Fruit fly (Drosophila melanogaster) whole organism, embryonic: Measurements from ENCODE around the gene dia.

Experiments used
- Antp ChIP-seq: fragments of 200-800 bp; sonication (Bioruptor generic); optimal IDR thresholded peaks from 3 replicates; lab custom pipeline; 2016; ENCODE audit warnings: missing biosample characterization, missing genetic modification characterization
- B-H2 ChIP-seq: fragments of 200-800 bp; sonication (Bioruptor generic); optimal IDR thresholded peaks from 2 replicates; lab custom pipeline; 2018; ENCODE audit warnings: missing biosample characterization, mild to moderate bottlenecking, missing genetic modification characterization
- Bdp1 ChIP-seq: fragments of 200-800 bp; sonication (Bioruptor generic); optimal IDR thresholded peaks from 3 replicates; lab custom pipeline; 2016; ENCODE audit warnings: missing biosample characterization, missing genetic modification characterization
- CG10979 ChIP-seq: fragments of 200-800 bp; sonication (Bioruptor generic); optimal IDR thresholded peaks from 2 replicates; lab custom pipeline; 2018; ENCODE audit warnings: missing biosample characterization, mild to moderate bottlenecking, missing genetic modification characterization, moderate library complexity
- CG12071 ChIP-seq: fragments of 200-800 bp; sonication (Bioruptor generic); optimal IDR thresholded peaks from 3 replicates; lab custom pipeline; 2018; ENCODE audit warnings: missing biosample characterization, mild to moderate bottlenecking, missing genetic modification characterization
- CG15073 ChIP-seq: fragments of 200-800 bp; sonication (Bioruptor generic); optimal IDR thresholded peaks from 2 replicates; lab custom pipeline; 2016; ENCODE audit warnings: missing biosample characterization, missing genetic modification characterization
- CG15479 ChIP-seq: fragments of 200-800 bp; sonication (Bioruptor generic); optimal IDR thresholded peaks from 3 replicates; lab custom pipeline; 2019; ENCODE audit warnings: missing biosample characterization, mild to moderate bottlenecking, missing genetic modification characterization, moderate library complexity
- CG15514 ChIP-seq: fragments of 200-800 bp; sonication (Bioruptor generic); optimal IDR thresholded peaks from 3 replicates; lab custom pipeline; 2017; ENCODE audit warnings: missing biosample characterization, missing genetic modification characterization, mild to moderate bottlenecking, moderate library complexity, missing genetic modification reagents
- CG1647 ChIP-seq: fragments of 200-800 bp; sonication (Bioruptor generic); optimal IDR thresholded peaks from 3 replicates; lab custom pipeline; 2016; ENCODE audit warnings: missing biosample characterization, missing genetic modification characterization
- CG17328 ChIP-seq: fragments of 200-800 bp; sonication (Bioruptor generic); IDR thresholded peaks from 2 replicates; pipeline ENCODE4 v1.3.6; 2022; ENCODE audit warnings: missing biosample characterization, missing genetic modification characterization
- CG17802 ChIP-seq: fragments of 200-800 bp; sonication (Bioruptor generic); optimal IDR thresholded peaks from 2 replicates; lab custom pipeline; 2018; ENCODE audit warnings: missing biosample characterization, mild to moderate bottlenecking, missing genetic modification characterization, moderate library complexity
- CG18764 ChIP-seq: fragments of 200-800 bp; sonication (Bioruptor generic); optimal IDR thresholded peaks from 3 replicates; lab custom pipeline; 2016; ENCODE audit warnings: missing biosample characterization, missing genetic modification characterization
- CG2875 ChIP-seq: fragments of 200-800 bp; sonication (Bioruptor generic); optimal IDR thresholded peaks from 2 replicates; lab custom pipeline; 2017; ENCODE audit warnings: missing biosample characterization, mild to moderate bottlenecking, missing genetic modification characterization, missing genetic modification reagents
- CG31441 ChIP-seq: fragments of 200-800 bp; sonication (Bioruptor generic); IDR thresholded peaks from 2 replicates; pipeline ENCODE4 v1.3.6; 2022; ENCODE audit warnings: missing biosample characterization, missing genetic modification characterization
- CG3407 ChIP-seq: fragments of 200-800 bp; sonication (Bioruptor generic); optimal IDR thresholded peaks from 2 replicates; lab custom pipeline; 2018; ENCODE audit warnings: missing biosample characterization, mild to moderate bottlenecking, missing genetic modification characterization
- CG4404 ChIP-seq: fragments of 200-800 bp; sonication (Bioruptor generic); IDR thresholded peaks from 2 replicates; pipeline ENCODE4 v1.3.6; 2022; ENCODE audit warnings: missing biosample characterization, missing genetic modification characterization
- CG7745 ChIP-seq: fragments of 200-800 bp; sonication (Bioruptor generic); optimal IDR thresholded peaks from 2 replicates; lab custom pipeline; 2018; ENCODE audit warnings: missing biosample characterization, mild to moderate bottlenecking, missing genetic modification characterization, moderate library complexity
- CG7786 ChIP-seq: fragments of 200-800 bp; sonication (Bioruptor generic); optimal IDR thresholded peaks from 2 replicates; lab custom pipeline; 2016; ENCODE audit warnings: missing biosample characterization, missing genetic modification characterization
- CG7963 ChIP-seq: fragments of 200-800 bp; sonication (Bioruptor generic); IDR thresholded peaks from 3 replicates; pipeline ENCODE4 v1.3.6; 2022; ENCODE audit warnings: missing biosample characterization, missing genetic modification characterization; ENCODE audit not compliant: partially characterized antibody
- CG8765 ChIP-seq: fragments of 200-800 bp; sonication (Bioruptor generic); IDR thresholded peaks from 2 replicates; pipeline ENCODE4 v1.3.6; 2022; ENCODE audit warnings: missing biosample characterization, missing genetic modification characterization
- CHES-1-like ChIP-seq: fragments of 200-800 bp; sonication (Bioruptor generic); optimal IDR thresholded peaks from 2 replicates; lab custom pipeline; 2016; ENCODE audit warnings: missing biosample characterization, missing genetic modification characterization
- Dbx ChIP-seq: fragments of 200-800 bp; sonication (Bioruptor generic); IDR thresholded peaks from 3 replicates; pipeline ENCODE4 v1.3.6; 2022; ENCODE audit warnings: missing biosample characterization, missing genetic modification characterization
- Doc2 ChIP-seq: fragments of 200-800 bp; sonication (Bioruptor generic); IDR thresholded peaks from 2 replicates; pipeline ENCODE4 v1.3.6; 2022; ENCODE audit warnings: missing biosample characterization, missing genetic modification characterization
- Dref ChIP-seq: fragments of 200-800 bp; sonication (Bioruptor generic); IDR thresholded peaks from 2 replicates; pipeline ENCODE4 v1.3.6; 2022; ENCODE audit warnings: missing biosample characterization, missing genetic modification characterization
- E2f1 ChIP-seq: fragments of 200-800 bp; sonication (Bioruptor generic); IDR thresholded peaks from 2 replicates; pipeline ENCODE4 v1.3.6; 2022; ENCODE audit warnings: missing biosample characterization, missing genetic modification characterization
- Lim3 ChIP-seq: fragments of 200-800 bp; sonication (Bioruptor generic); IDR thresholded peaks from 2 replicates; pipeline ENCODE4 v1.3.6; 2022; ENCODE audit warnings: missing biosample characterization, missing genetic modification characterization
- Max ChIP-seq: fragments of 200-800 bp; sonication (Bioruptor generic); optimal IDR thresholded peaks from 2 replicates; lab custom pipeline; 2016; ENCODE audit warnings: missing biosample characterization, mild to moderate bottlenecking, missing genetic modification characterization
- Nf-YB ChIP-seq: fragments of 200-800 bp; sonication (Bioruptor generic); optimal IDR thresholded peaks from 3 replicates; lab custom pipeline; 2019; ENCODE audit warnings: missing biosample characterization, mild to moderate bottlenecking, missing genetic modification characterization, moderate library complexity
- Oaz ChIP-seq: fragments of 200-800 bp; sonication (Bioruptor generic); IDR thresholded peaks from 2 replicates; pipeline ENCODE4 v1.3.6; 2022; ENCODE audit warnings: missing biosample characterization, missing genetic modification characterization
- Ptx1 ChIP-seq: fragments of 200-800 bp; sonication (Bioruptor generic); IDR thresholded peaks from 2 replicates; pipeline ENCODE4 v1.3.6; 2022; ENCODE audit warnings: missing biosample characterization, missing genetic modification characterization
- Sin3A ChIP-seq: fragments of >200 bp; optimal IDR thresholded peaks from 2 replicates; lab custom pipeline; 2018
- Usf ChIP-seq: fragments of 200-800 bp; sonication (Bioruptor generic); optimal IDR thresholded peaks from 2 replicates; lab custom pipeline; 2017; ENCODE audit warnings: missing genotype, missing biosample characterization, missing genetic modification characterization
- az2 ChIP-seq: fragments of 200-800 bp; sonication (Bioruptor generic); optimal IDR thresholded peaks from 3 replicates; lab custom pipeline; 2016; ENCODE audit warnings: missing biosample characterization, missing genetic modification characterization
- caup ChIP-seq: fragments of 200-800 bp; sonication (Bioruptor generic); optimal IDR thresholded peaks from 3 replicates; lab custom pipeline; 2017; ENCODE audit warnings: missing biosample characterization, mild to moderate bottlenecking, missing genetic modification characterization, moderate library complexity; ENCODE audit not compliant: severe bottlenecking
- ci ChIP-seq: fragments of 200-800 bp; sonication (Bioruptor generic); IDR thresholded peaks from 3 replicates; pipeline ENCODE4 v1.3.6; 2022; ENCODE audit warnings: missing biosample characterization, missing genetic modification characterization
- dati ChIP-seq: fragments of 200-800 bp; sonication (Bioruptor generic); IDR thresholded peaks from 2 replicates; pipeline ENCODE4 v1.3.6; 2022; ENCODE audit warnings: missing biosample characterization, missing genetic modification characterization
- ems ChIP-seq: fragments of 200-800 bp; sonication (Bioruptor generic); optimal IDR thresholded peaks from 3 replicates; lab custom pipeline; 2016; ENCODE audit warnings: missing biosample characterization, missing genetic modification characterization
- esg ChIP-seq: fragments of 200-800 bp; sonication (Bioruptor generic); conservative IDR thresholded peaks from 2 replicates; pipeline ENCODE4 v1.3.6; 2022; ENCODE audit warnings: missing biosample characterization, missing genetic modification characterization
- gsb ChIP-seq: fragments of 200-800 bp; sonication (Bioruptor generic); IDR thresholded peaks from 2 replicates; pipeline ENCODE4 v1.3.6; 2022; ENCODE audit warnings: missing biosample characterization, missing genetic modification characterization
- kni ChIP-seq: fragments of 200-800 bp; sonication (Bioruptor generic); optimal IDR thresholded peaks from 3 replicates; lab custom pipeline; 2017; ENCODE audit warnings: mild to moderate bottlenecking, missing biosample characterization, missing genetic modification reagents, missing genetic modification characterization
- lab ChIP-seq: fragments of 200-800 bp; sonication (Bioruptor generic); optimal IDR thresholded peaks from 3 replicates; lab custom pipeline; 2017; ENCODE audit warnings: missing biosample characterization, missing genetic modification characterization, mild to moderate bottlenecking, moderate library complexity, missing genetic modification reagents
- lola ChIP-seq, 3 experiments: fragments of >200 bp in 2 of 3; fragments of 200-800 bp in 1 of 3; sonication (Bioruptor generic) in 1 of 3; optimal IDR thresholded peaks; 2 replicates each; lab custom pipeline; 2017 to 2019; ENCODE audit warnings: missing biosample characterization in 3 of 3, missing genetic modification characterization in 3 of 3, mild to moderate bottlenecking in 1 of 3, moderate library complexity in 1 of 3
- lov ChIP-seq, 2 experiments: fragments of 200-800 bp in 1 of 2; fragments of >200 bp in 1 of 2; sonication (Bioruptor generic) in 1 of 2; IDR thresholded peaks in 1 of 2; optimal IDR thresholded peaks in 1 of 2; 2 replicates in 1 of 2; 3 replicates in 1 of 2; pipeline versions ENCODE4 v1.3.6 to Lab custom; 2017 to 2022; ENCODE audit warnings: missing biosample characterization in 1 of 2, missing genetic modification characterization in 1 of 2
- nom ChIP-seq: fragments of 200-800 bp; sonication (Bioruptor generic); optimal IDR thresholded peaks from 2 replicates; lab custom pipeline; 2017; ENCODE audit warnings: missing biosample characterization, missing genetic modification characterization, mild to moderate bottlenecking, moderate library complexity, missing genetic modification reagents
- pita ChIP-seq: fragments of 200-800 bp; sonication (Bioruptor generic); optimal IDR thresholded peaks from 2 replicates; lab custom pipeline; 2017; ENCODE audit warnings: missing biosample characterization, mild to moderate bottlenecking, missing genetic modification characterization
- repo ChIP-seq: fragments of 200-800 bp; sonication (Bioruptor generic); optimal IDR thresholded peaks from 2 replicates; lab custom pipeline; 2016; ENCODE audit warnings: missing biosample characterization, missing genetic modification characterization
- stc ChIP-seq: fragments of 200-800 bp; sonication (Bioruptor generic); IDR thresholded peaks from 2 replicates; pipeline ENCODE4 v1.3.6; 2022; ENCODE audit warnings: missing biosample characterization, missing genetic modification characterization
- zfh1 ChIP-seq: fragments of 200-800 bp; sonication (Bioruptor generic); IDR thresholded peaks from 3 replicates; pipeline ENCODE4 v1.3.6; 2022; ENCODE audit warnings: missing biosample characterization, missing genetic modification characterization

dia gene

DNA sequence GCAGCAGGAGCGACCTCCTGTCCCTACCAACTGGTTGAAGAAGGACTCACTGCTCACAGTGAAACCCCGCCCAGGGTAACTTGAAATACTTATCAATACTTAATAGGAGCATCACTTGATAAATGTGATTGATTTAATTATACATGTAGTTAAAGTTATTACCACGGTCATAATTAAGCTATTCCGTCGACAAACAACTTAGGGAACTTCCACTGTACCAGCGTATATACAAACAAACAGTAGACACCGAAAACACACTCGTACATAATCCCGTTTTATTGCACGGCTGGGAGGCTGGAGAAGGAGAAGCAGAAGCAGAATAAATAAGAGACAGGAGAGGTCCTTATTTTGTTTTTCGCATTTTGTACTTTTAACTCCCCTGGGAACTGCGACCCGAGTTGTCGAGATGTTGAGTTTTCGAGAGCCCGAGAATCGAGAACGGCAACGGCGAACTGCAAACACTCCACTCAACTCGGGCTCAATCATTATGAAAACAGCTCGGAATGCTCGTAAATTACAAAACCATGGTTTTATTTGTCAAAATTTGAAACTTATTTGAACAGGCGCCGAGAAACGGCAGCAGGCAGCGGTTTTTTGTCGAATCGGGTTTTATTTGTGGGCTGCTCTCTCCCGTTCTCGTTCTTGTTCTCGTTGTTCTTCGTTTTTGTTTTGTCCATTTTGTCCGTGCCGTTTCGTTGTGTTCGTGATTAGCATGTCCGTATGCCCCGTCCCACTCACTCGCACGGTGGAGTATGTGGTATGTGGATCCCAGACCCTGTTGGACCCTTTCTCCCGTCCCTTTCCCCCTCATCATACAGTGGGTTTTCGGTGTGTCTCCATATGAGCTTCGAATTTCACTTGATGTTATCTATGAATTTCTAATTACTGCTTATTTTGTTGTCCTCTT is 42.3 kb downstream of the dia start (continued):
- TF ChIP-seq Bdp1 (GFP tag; lab: Kevin White, UChicago) (peak; percentile 66), Lim3 (no peak), az2 (GFP tag; lab: Kevin White, UChicago) (peak; percentile 61), dati (GFP tag; lab: Robert Waterston, UW) (0 out of 2 replicates have a peak, but pooled peaks have one; percentile 42), CG15514 (GFP tag; lab: Kevin White, UChicago) (peak; percentile 77), CG10979 (tag; lab: Kevin White, UChicago) (peak; percentile 59), lov (optimal IDR thresholded peaks at IDR 0.05; lab: Kevin White, UChicago) (no peak), lov (GFP tag; IDR thresholded peaks at IDR 0.05; lab: Robert Waterston, UW) (0 out of 3 replicates have a peak, but pooled peaks have one; percentile 51), kni (GFP tag; lab: Kevin White, UChicago) (peak; percentile 91), CG15479 (GFP tag; lab: Kevin White, UChicago) (no peak), B-H2 (GFP tag; lab: Kevin White, UChicago) (peak; percentile 78), CG3407 (GFP tag; lab: Kevin White, UChicago) (peak; percentile 27), CG4404 (peak; percentile 72), CG17802 (tag; lab: Kevin White, UChicago) (peak; percentile 31), stc (GFP tag; lab: Robert Waterston, UW) (peak; percentile 23; the same call in 1 of the 2 replicates), ems (peak; percentile 62), CG7963 (GFP tag; lab: Robert Waterston, UW) (no peak), Dbx (GFP tag; lab: Robert Waterston, UW) (peak; percentile 85), gsb (peak; percentile 47; the same call in 1 of the 2 replicates), ci (GFP tag; lab: Robert Waterston, UW) (peak; percentile 86), Dref (GFP tag; lab: Robert Waterston, UW) (no peak), Oaz (GFP tag; lab: Robert Waterston, UW) (peak; percentile 68), esg (peak; percentile 73), Antp (GFP tag; lab: Kevin White, UChicago) (peak; percentile 79), pita (GFP tag; lab: Kevin White, UChicago) (no peak), CG31441 (GFP tag; lab: Robert Waterston, UW) (peak; percentile 66; the same call in 1 of the 2 replicates), CG2875 (GFP tag; lab: Kevin White, UChicago) (no peak), Ptx1 (GFP tag; lab: Robert Waterston, UW) (peak; percentile 73), caup (GFP tag; lab: Kevin White, UChicago) (peak; percentile 76), Doc2 (GFP tag; lab: Robert Waterston, UW) (no peak), nom (GFP tag; lab: Kevin White, UChicago) (peak; percentile 94), CG7745 (tag; lab: Kevin White, UChicago) (no peak), CG1647 (GFP tag; lab: Kevin White, UChicago) (peak; percentile 82), Nf-YB (GFP tag; lab: Kevin White, UChicago) (peak; percentile 34), Sin3A (lab: Kevin White, UChicago) (no peak), CG12071 (peak; percentile 77), lola (GFP tag; optimal IDR thresholded peaks at IDR 0.05; lab: Kevin White, UChicago) (peak in 1 of 3 experiments; percentile 59), Max (GFP tag; lab: Kevin White, UChicago) (peak; percentile 59), lab (GFP tag; lab: Kevin White, UChicago) (peak; percentile 92), CHES-1-like (GFP tag; lab: Kevin White, UChicago) (peak; percentile 83), zfh1 (GFP tag; lab: Robert Waterston, UW) (peak; percentile 85), CG8765 (GFP tag; lab: Robert Waterston, UW) (peak; percentile 83), repo (peak; percentile 36), Usf (GFP tag; lab: Kevin White, UChicago) (peak; percentile 25), CG17328 (GFP tag; lab: Robert Waterston, UW) (peak; percentile 47), CG15073 (GFP tag; lab: Kevin White, UChicago) (no peak), CG7786 (GFP tag; lab: Kevin White, UChicago) (peak; percentile 88), CG18764 (GFP tag; lab: Kevin White, UChicago) (peak; percentile 35), E2f1 (peak; percentile 65)
